Fruit fly (Drosophila melanogaster) whole organism, embryonic: ENCODE data around the gene zf30C.
A peak's percentile ranks its signal among the peaks of the same experiment; 100 is the strongest.

Experiments used
- Atf-2 ChIP-seq: fragments of 200-800 bp; sonication (Bioruptor generic); optimal IDR thresholded peaks from 2 replicates; lab custom pipeline; 2016; ENCODE audit warnings: missing biosample characterization, missing genetic modification characterization
- CG10274 ChIP-seq: fragments of 200-800 bp; sonication (Bioruptor generic); optimal IDR thresholded peaks from 3 replicates; lab custom pipeline; 2017; ENCODE audit warnings: missing biosample characterization, mild to moderate bottlenecking, missing genetic modification characterization
- CG10543 ChIP-seq: fragments of 200-800 bp; sonication (Bioruptor generic); optimal IDR thresholded peaks from 3 replicates; lab custom pipeline; 2017; ENCODE audit warnings: missing biosample characterization, mild to moderate bottlenecking, missing genetic modification characterization, moderate library complexity
- CG11695 ChIP-seq: fragments of 200-800 bp; sonication (Bioruptor generic); IDR thresholded peaks from 3 replicates; pipeline ENCODE4 v1.3.6; 2022; ENCODE audit warnings: missing biosample characterization, missing genetic modification characterization
- CG12299 ChIP-seq: fragments of 200-800 bp; sonication (Bioruptor generic); optimal IDR thresholded peaks from 2 replicates; lab custom pipeline; 2018; ENCODE audit warnings: missing biosample characterization, mild to moderate bottlenecking, missing genetic modification characterization
- CG13296 ChIP-seq: fragments of 200-800 bp; sonication (Bioruptor generic); optimal IDR thresholded peaks from 3 replicates; lab custom pipeline; 2018; ENCODE audit warnings: missing biosample characterization, mild to moderate bottlenecking, missing genetic modification characterization
- CG13775 ChIP-seq: fragments of 200-800 bp; sonication (Bioruptor generic); optimal IDR thresholded peaks from 3 replicates; lab custom pipeline; 2017; ENCODE audit warnings: missing biosample characterization, mild to moderate bottlenecking, missing genetic modification characterization
- CG13894 ChIP-seq: fragments of 200-800 bp; sonication (Bioruptor generic); optimal IDR thresholded peaks from 3 replicates; lab custom pipeline; 2018; ENCODE audit warnings: missing biosample characterization, mild to moderate bottlenecking, missing genetic modification characterization, moderate library complexity
- CG14014 ChIP-seq: fragments of 200-800 bp; sonication (Bioruptor generic); IDR thresholded peaks from 2 replicates; pipeline ENCODE4 v1.3.6; 2022; ENCODE audit warnings: missing biosample characterization, missing genetic modification characterization
- CG15479 ChIP-seq: fragments of 200-800 bp; sonication (Bioruptor generic); optimal IDR thresholded peaks from 3 replicates; lab custom pipeline; 2019; ENCODE audit warnings: missing biosample characterization, mild to moderate bottlenecking, missing genetic modification characterization, moderate library complexity
- CG16779 ChIP-seq: fragments of 200-800 bp; sonication (Bioruptor generic); IDR thresholded peaks from 2 replicates; pipeline ENCODE4 v1.3.6; 2022; ENCODE audit warnings: missing biosample characterization, missing genetic modification characterization
- CG18599 ChIP-seq: fragments of 200-800 bp; sonication (Bioruptor generic); optimal IDR thresholded peaks from 3 replicates; lab custom pipeline; 2017; ENCODE audit warnings: missing biosample characterization, missing genetic modification characterization, mild to moderate bottlenecking, moderate library complexity, missing genetic modification reagents
- CG2129 ChIP-seq: fragments of 200-800 bp; sonication (Bioruptor generic); IDR thresholded peaks from 2 replicates; pipeline ENCODE4 v1.3.6; 2022; ENCODE audit warnings: missing biosample characterization, missing genetic modification characterization; ENCODE audit not compliant: partially characterized antibody
- CG32767 ChIP-seq: fragments of 200-800 bp; sonication (Bioruptor generic); IDR thresholded peaks from 2 replicates; pipeline ENCODE4 v1.3.6; 2022; ENCODE audit warnings: missing biosample characterization, missing genetic modification characterization
- CG4282 ChIP-seq: fragments of 200-800 bp; sonication (Bioruptor generic); optimal IDR thresholded peaks from 2 replicates; lab custom pipeline; 2016; ENCODE audit warnings: missing biosample characterization, missing genetic modification characterization
- CG4820 ChIP-seq: fragments of 200-800 bp; sonication (Bioruptor generic); optimal IDR thresholded peaks from 3 replicates; lab custom pipeline; 2016; ENCODE audit warnings: missing biosample characterization, missing genetic modification characterization
- CG6175 ChIP-seq: fragments of 200-800 bp; sonication (Bioruptor generic); IDR thresholded peaks from 3 replicates; pipeline ENCODE4 v1.3.6; 2022; ENCODE audit warnings: missing biosample characterization, missing genetic modification characterization
- CG7987 ChIP-seq: fragments of 200-800 bp; sonication (Bioruptor generic); optimal IDR thresholded peaks from 2 replicates; lab custom pipeline; 2018; ENCODE audit warnings: missing biosample characterization, mild to moderate bottlenecking, missing genetic modification characterization, moderate library complexity
- CG8290 ChIP-seq, 3 experiments: fragments of 200-800 bp; sonication (Bioruptor generic); optimal IDR thresholded peaks; 2 replicates each; lab custom pipeline; 2016 to 2019; ENCODE audit warnings: missing biosample characterization in 3 of 3, missing genetic modification characterization in 3 of 3, mild to moderate bottlenecking in 2 of 3, moderate library complexity in 1 of 3
- CG8944 ChIP-seq: fragments of 200-800 bp; sonication (Bioruptor generic); optimal IDR thresholded peaks from 3 replicates; lab custom pipeline; 2016; ENCODE audit warnings: missing biosample characterization, missing genetic modification characterization
- CG9609 ChIP-seq: fragments of 200-800 bp; sonication (Bioruptor generic); optimal IDR thresholded peaks from 3 replicates; lab custom pipeline; 2016; ENCODE audit warnings: missing biosample characterization, missing genetic modification characterization
- CG9727 ChIP-seq: fragments of 200-800 bp; sonication (Bioruptor generic); optimal IDR thresholded peaks from 3 replicates; lab custom pipeline; 2017; ENCODE audit warnings: missing biosample characterization, mild to moderate bottlenecking, missing genetic modification characterization
- CG9797 ChIP-seq: fragments of 200-800 bp; sonication (Bioruptor generic); optimal IDR thresholded peaks from 3 replicates; lab custom pipeline; 2018; ENCODE audit warnings: missing biosample characterization, mild to moderate bottlenecking, missing genetic modification characterization
- CTCF ChIP-seq: fragments of 200-800 bp; sonication (Bioruptor generic); optimal IDR thresholded peaks from 2 replicates; lab custom pipeline; 2017; ENCODE audit warnings: missing biosample characterization, mild to moderate bottlenecking, missing genetic modification characterization, moderate library complexity
- Dad ChIP-seq: fragments of 200-800 bp; sonication (Bioruptor generic); optimal IDR thresholded peaks from 3 replicates; lab custom pipeline; 2016; ENCODE audit warnings: missing biosample characterization, missing genetic modification characterization
- Dll ChIP-seq: fragments of 200-800 bp; sonication (Bioruptor generic); IDR thresholded peaks from 4 replicates; pipeline ENCODE4 v1.3.6; 2022; ENCODE audit warnings: missing biosample characterization, missing genetic modification characterization; ENCODE audit not compliant: partially characterized antibody
- Eip74EF ChIP-seq, 2 experiments: fragments of 200-800 bp in 1 of 2; fragments of >200 bp in 1 of 2; sonication (Bioruptor generic) in 1 of 2; optimal IDR thresholded peaks; 2 replicates each; lab custom pipeline; 2017 to 2019; ENCODE audit warnings: missing biosample characterization in 2 of 2, missing genetic modification characterization in 2 of 2, mild to moderate bottlenecking in 1 of 2, moderate library complexity in 1 of 2
- GATAe ChIP-seq: fragments of 200-800 bp; sonication (Bioruptor generic); conservative IDR thresholded peaks from 2 replicates; pipeline ENCODE4 v1.3.6; 2022; ENCODE audit warnings: missing biosample characterization, missing genetic modification characterization
- H15 ChIP-seq: fragments of 200-800 bp; sonication (Bioruptor generic); IDR thresholded peaks from 3 replicates; pipeline ENCODE4 v1.3.6; 2022; ENCODE audit warnings: missing biosample characterization, missing genetic modification characterization
- Hsf ChIP-seq: fragments of 200-800 bp; sonication (Bioruptor generic); optimal IDR thresholded peaks from 3 replicates; lab custom pipeline; 2016; ENCODE audit warnings: missing biosample characterization, missing genetic modification characterization
- MBD-R2 ChIP-seq: fragments of 200-800 bp; sonication (Bioruptor generic); IDR thresholded peaks from 2 replicates; pipeline ENCODE4 v1.3.6; 2022; ENCODE audit warnings: missing biosample characterization, missing genetic modification characterization
- Nf-YB ChIP-seq: fragments of 200-800 bp; sonication (Bioruptor generic); optimal IDR thresholded peaks from 3 replicates; lab custom pipeline; 2019; ENCODE audit warnings: missing biosample characterization, mild to moderate bottlenecking, missing genetic modification characterization, moderate library complexity
- abd-A ChIP-seq: fragments of 200-800 bp; sonication (Bioruptor generic); optimal IDR thresholded peaks from 3 replicates; lab custom pipeline; 2019; ENCODE audit warnings: missing biosample characterization, mild to moderate bottlenecking, missing genetic modification characterization, moderate library complexity
- chm ChIP-seq: fragments of 200-800 bp; sonication (Bioruptor generic); IDR thresholded peaks from 2 replicates; pipeline ENCODE4 v1.3.6; 2022; ENCODE audit warnings: missing biosample characterization, missing genetic modification characterization
- ewg ChIP-seq: fragments of 200-800 bp; sonication (Bioruptor generic); optimal IDR thresholded peaks from 3 replicates; lab custom pipeline; 2017; ENCODE audit warnings: mild to moderate bottlenecking, missing biosample characterization, missing genetic modification reagents, missing genetic modification characterization
- exex ChIP-seq: fragments of 200-800 bp; sonication (Bioruptor generic); optimal IDR thresholded peaks from 4 replicates; lab custom pipeline; 2018; ENCODE audit warnings: missing biosample characterization, mild to moderate bottlenecking, missing genetic modification characterization, moderate library complexity
- fd64A ChIP-seq: fragments of 200-800 bp; sonication (Bioruptor generic); optimal IDR thresholded peaks from 3 replicates; lab custom pipeline; 2018; ENCODE audit warnings: missing biosample characterization, mild to moderate bottlenecking, missing genetic modification characterization
- gem ChIP-seq: fragments of 200-800 bp; sonication (Bioruptor generic); optimal IDR thresholded peaks from 2 replicates; lab custom pipeline; 2019; ENCODE audit warnings: missing biosample characterization, mild to moderate bottlenecking, missing genetic modification characterization, moderate library complexity
- kni ChIP-seq: fragments of 200-800 bp; sonication (Bioruptor generic); optimal IDR thresholded peaks from 3 replicates; lab custom pipeline; 2017; ENCODE audit warnings: mild to moderate bottlenecking, missing biosample characterization, missing genetic modification reagents, missing genetic modification characterization
- knrl ChIP-seq: fragments of 200-800 bp; sonication (Bioruptor generic); IDR thresholded peaks from 3 replicates; pipeline ENCODE4 v1.3.6; 2022; ENCODE audit warnings: missing biosample characterization, missing genetic modification characterization; ENCODE audit not compliant: partially characterized antibody
- onecut ChIP-seq: fragments of 200-800 bp; sonication (Bioruptor generic); IDR thresholded peaks from 2 replicates; pipeline ENCODE4 v1.3.6; 2022; ENCODE audit warnings: missing biosample characterization, missing genetic modification characterization
- pita ChIP-seq: fragments of 200-800 bp; sonication (Bioruptor generic); optimal IDR thresholded peaks from 2 replicates; lab custom pipeline; 2017; ENCODE audit warnings: missing biosample characterization, mild to moderate bottlenecking, missing genetic modification characterization
- stc ChIP-seq: fragments of 200-800 bp; sonication (Bioruptor generic); IDR thresholded peaks from 2 replicates; pipeline ENCODE4 v1.3.6; 2022; ENCODE audit warnings: missing biosample characterization, missing genetic modification characterization
- toy ChIP-seq: fragments of 200-800 bp; sonication (Bioruptor generic); IDR thresholded peaks from 2 replicates; pipeline ENCODE4 v1.3.6; 2022; ENCODE audit warnings: missing biosample characterization, missing genetic modification characterization
- trem ChIP-seq: fragments of 200-800 bp; optimal IDR thresholded peaks from 3 replicates; lab custom pipeline; 2019; ENCODE audit warnings: missing biosample characterization, mild to moderate bottlenecking, missing genetic modification characterization, moderate library complexity
- tx ChIP-seq: fragments of 200-800 bp; sonication (Bioruptor generic); optimal IDR thresholded peaks from 2 replicates; lab custom pipeline; 2016; ENCODE audit warnings: missing biosample characterization, missing genetic modification characterization
- vnd ChIP-seq: fragments of 200-800 bp; sonication (Bioruptor generic); IDR thresholded peaks from 3 replicates; pipeline ENCODE4 v1.3.6; 2022; ENCODE audit warnings: missing biosample characterization, missing genetic modification characterization; ENCODE audit not compliant: partially characterized antibody
- wdn ChIP-seq: fragments of 200-800 bp; sonication (Bioruptor generic); IDR thresholded peaks from 2 replicates; pipeline ENCODE4 v1.3.6; 2022; ENCODE audit warnings: missing biosample characterization, missing genetic modification characterization
- zfh2 ChIP-seq: fragments of 200-800 bp; sonication (Bioruptor generic); optimal IDR thresholded peaks from 2 replicates; lab custom pipeline; 2016; ENCODE audit warnings: missing biosample characterization, missing genetic modification characterization

zf30C gene

DNA sequence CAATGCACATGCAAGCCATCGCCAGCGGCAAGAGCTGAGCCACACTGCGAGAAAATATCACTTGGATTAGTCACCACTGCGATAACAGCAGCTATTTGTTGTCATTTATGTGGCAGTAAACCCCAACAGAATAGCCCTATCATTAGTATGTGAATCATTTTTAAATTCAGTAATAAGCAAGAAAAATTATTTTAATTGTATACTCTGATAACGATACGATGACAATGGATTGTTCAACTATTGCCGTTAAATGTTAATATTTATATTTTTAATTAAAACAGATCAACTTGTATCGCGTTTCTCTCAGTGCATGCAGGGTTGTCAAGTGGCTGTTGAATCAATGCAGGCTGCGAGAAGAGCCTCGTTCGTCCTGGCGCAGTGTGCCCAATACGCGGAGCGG lies 20.3 kb upstream of the zf30C start (continued):
- TF ChIP-seq CG10274 (GFP tag; lab: Kevin White, UChicago) (no peak), Eip74EF (GFP tag; optimal IDR thresholded peaks at IDR 0.05; lab: Kevin White, UChicago) (no peak), ewg (GFP tag; lab: Kevin White, UChicago) (no peak), CG7987 (no peak), H15 (GFP tag; lab: Robert Waterston, UW) (no peak), CG11695 (GFP tag; lab: Robert Waterston, UW) (no peak), gem (tag; lab: Kevin White, UChicago) (peak; percentile 46), trem (no peak), CG9797 (GFP tag; lab: Kevin White, UChicago) (no peak), GATAe (no peak), CG8944 (GFP tag; lab: Kevin White, UChicago) (no peak), CG18599 (GFP tag; lab: Kevin White, UChicago) (no peak), CG14014 (GFP tag; lab: Robert Waterston, UW) (no peak), CG15479 (GFP tag; lab: Kevin White, UChicago) (no peak), CG6175 (GFP tag; lab: Robert Waterston, UW) (no peak), CG2129 (GFP tag; lab: Robert Waterston, UW) (no peak), Hsf (GFP tag; lab: Kevin White, UChicago) (no peak)

DNA sequence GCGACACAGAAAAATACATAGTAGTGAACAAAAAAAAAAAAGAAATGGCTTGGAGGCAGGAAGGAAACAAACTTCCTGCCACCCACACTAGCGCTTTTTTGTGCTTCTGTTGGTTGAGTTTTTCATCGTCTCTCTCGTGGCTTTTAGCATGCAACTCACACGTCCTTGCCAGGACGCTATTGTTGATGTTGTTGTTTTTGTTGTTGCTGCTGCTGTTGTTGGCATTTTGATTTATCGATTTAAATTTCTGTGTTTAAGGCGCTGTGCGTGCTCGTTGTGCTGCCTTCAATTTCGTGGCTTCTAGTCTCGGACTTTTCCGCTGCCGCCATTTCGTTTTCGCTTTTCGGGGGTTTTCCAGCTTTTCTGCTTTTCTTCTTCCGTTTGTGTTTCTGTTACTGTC lies 18.5 kb upstream of the zf30C start:
- TF ChIP-seq stc (no peak), onecut (peak; percentile 67)

DNA sequence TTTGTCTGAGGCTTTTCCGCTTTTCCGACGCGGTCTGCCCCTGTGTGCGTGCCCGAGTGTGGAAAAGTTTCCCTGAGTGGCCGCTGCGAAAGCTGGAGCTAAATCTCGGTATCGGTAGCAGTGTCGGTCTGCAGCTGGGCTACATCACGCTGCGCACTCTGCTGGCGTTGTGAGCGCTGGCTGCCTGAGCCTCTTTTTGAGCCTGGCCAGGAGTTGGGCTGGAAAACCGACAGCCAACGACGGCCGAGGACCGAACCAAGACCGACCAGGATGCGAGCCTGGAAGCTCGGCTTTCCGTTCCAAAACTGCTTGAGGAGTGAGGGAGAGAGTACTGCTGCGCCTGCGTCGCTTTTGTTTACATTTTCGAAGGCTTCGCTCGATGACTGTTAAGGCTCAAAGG lies 14.3 kb upstream of the zf30C start:
- no peak for TF ChIP-seq chm
- peak; percentile 1 for TF ChIP-seq CG10543 (GFP tag; lab: Kevin White, UChicago)
- 0 out of 3 replicates have a peak, but pooled peaks have one; percentile 7 for TF ChIP-seq knrl (GFP tag; lab: Robert Waterston, UW)
- no peak for TF ChIP-seq CG12299 (tag; lab: Kevin White, UChicago)
- no peak for TF ChIP-seq Nf-YB
- no peak for TF ChIP-seq Dll (GFP tag; lab: Robert Waterston, UW)
- no peak for TF ChIP-seq CG4282 (GFP tag; lab: Kevin White, UChicago)
- TF ChIP-seq fd64A (GFP tag; lab: Kevin White, UChicago): no peak
- TF ChIP-seq pita (GFP tag; lab: Kevin White, UChicago): no peak
- TF ChIP-seq CG32767 (GFP tag; lab: Robert Waterston, UW): no peak
- TF ChIP-seq Dad (GFP tag; lab: Kevin White, UChicago): no peak
- peak; percentile 49 for TF ChIP-seq ewg (GFP tag; lab: Kevin White, UChicago)
- TF ChIP-seq CG9727 (GFP tag; lab: Kevin White, UChicago): no peak
- no peak for TF ChIP-seq CG13775
- TF ChIP-seq CG8290 (GFP tag; optimal IDR thresholded peaks at IDR 0.05; lab: Kevin White, UChicago): no peak
- TF ChIP-seq CG8290 (tag; optimal IDR thresholded peaks at IDR 0.05; lab: Kevin White, UChicago): peak in 1 of 2 experiments; percentile 27
- TF ChIP-seq toy (GFP tag; lab: Robert Waterston, UW): no peak
- TF ChIP-seq CTCF (GFP tag; lab: Kevin White, UChicago): no peak
- TF ChIP-seq CG13894 (tag; lab: Kevin White, UChicago): peak; percentile 39
- no peak for TF ChIP-seq MBD-R2 (GFP tag; lab: Robert Waterston, UW)
- no peak for TF ChIP-seq exex (tag; lab: Kevin White, UChicago)
- no peak for TF ChIP-seq tx (GFP tag; lab: Kevin White, UChicago)
- no peak for TF ChIP-seq vnd (GFP tag; lab: Robert Waterston, UW)
- no peak for TF ChIP-seq Atf-2 (GFP tag; lab: Kevin White, UChicago)
- no peak for TF ChIP-seq wdn (GFP tag; lab: Robert Waterston, UW)
- TF ChIP-seq zfh2 (GFP tag; lab: Kevin White, UChicago): no peak
- TF ChIP-seq CG13296 (GFP tag; lab: Kevin White, UChicago): no peak
- peak; percentile 64 for TF ChIP-seq abd-A
- no peak for TF ChIP-seq kni
- no peak for TF ChIP-seq Hsf (GFP tag; lab: Kevin White, UChicago)
- TF ChIP-seq CG16779: 0 out of 2 replicates have a peak, but pooled peaks have one; percentile 24
- no peak for TF ChIP-seq CG4820
- TF ChIP-seq CG9609 (GFP tag; lab: Kevin White, UChicago): no peak
